Fruit fly (Drosophila melanogaster): ENCODE data around the gene CG4291.

dm6 chr2L:877002-877401 is 24.5 kb upstream of the CG4291 start, which contains the start of gene ninaA:
- no peak for TF ChIP-seq CG8632 (GFP tag; optimal IDR thresholded peaks at IDR 0.05)
- TF ChIP-seq CG8119 (GFP tag; IDR thresholded peaks at IDR 0.05), result no peak
- no peak for TF ChIP-seq fd59A (GFP tag; optimal IDR thresholded peaks at IDR 0.05)
- no peak for TF ChIP-seq Lpt (GFP tag; optimal IDR thresholded peaks at IDR 0.05)
- TF ChIP-seq svp (GFP tag), result no peak
- no peak for TF ChIP-seq net (GFP tag; optimal IDR thresholded peaks at IDR 0.05)
- TF ChIP-seq ss (GFP tag; optimal IDR thresholded peaks at IDR 0.05), result no peak

Measured in whole organism, prepupa.